Worm (Caenorhabditis elegans) whole organism, L1 larva: Measurements from ENCODE around the gene sqv-4.

Experiments used
- aly-2 ChIP-seq: fragments of 150-350 bp; optimal IDR thresholded peaks from 2 replicates; lab custom pipeline; 2014; ENCODE audit warnings: missing biosample characterization, missing genetic modification characterization
- efl-1 ChIP-seq, 4 experiments: fragments of 150-350 bp; optimal IDR thresholded peaks in 3 of 4; peaks in 1 of 4; 1 replicate in 1 of 4; 2 replicates in 3 of 4; lab custom pipeline; 2014; ENCODE audit warnings: missing biosample characterization in 2 of 4, missing genetic modification characterization in 2 of 4, missing genetic modification reagents in 2 of 4
- elt-2 ChIP-seq: sonication (generic microtip); optimal IDR thresholded peaks from 2 replicates; lab custom pipeline; 2016; ENCODE audit warnings: missing genetic modification characterization, mild to moderate bottlenecking, inconsistent platforms, missing compliant biosample characterization, missing genetic modification reagents
- lir-3 ChIP-seq: sonication (generic microtip); optimal IDR thresholded peaks from 2 replicates; lab custom pipeline; 2016; ENCODE audit warnings: mild to moderate bottlenecking, missing genetic modification characterization, moderate library complexity, missing compliant biosample characterization; ENCODE audit not compliant: poor library complexity
- nhr-76 ChIP-seq: sonication (generic microtip); optimal IDR thresholded peaks from 2 replicates; lab custom pipeline; 2017; ENCODE audit warnings: missing biosample characterization, missing genetic modification characterization
- nhr-84 ChIP-seq: sonication (generic microtip); optimal IDR thresholded peaks from 2 replicates; lab custom pipeline; 2017; ENCODE audit warnings: missing biosample characterization, missing genetic modification characterization
- rnt-1 ChIP-seq: sonication (generic microtip); optimal IDR thresholded peaks from 2 replicates; lab custom pipeline; 2016; ENCODE audit warnings: mild to moderate bottlenecking, missing genetic modification characterization, moderate library complexity, missing compliant biosample characterization
- snpc-4 ChIP-seq: fragments of 150-350 bp; optimal IDR thresholded peaks from 2 replicates; lab custom pipeline; 2014; ENCODE audit warnings: missing biosample characterization, missing genetic modification characterization
- sox-4 ChIP-seq: sonication (generic microtip); optimal IDR thresholded peaks from 2 replicates; lab custom pipeline; 2016; ENCODE audit warnings: missing genetic modification characterization, missing compliant biosample characterization
- tbx-2 ChIP-seq: sonication (generic microtip); optimal IDR thresholded peaks from 2 replicates; lab custom pipeline; 2016; ENCODE audit warnings: missing genetic modification characterization, missing compliant biosample characterization
- ztf-4 ChIP-seq: fragments of 150-350 bp; optimal IDR thresholded peaks from 2 replicates; lab custom pipeline; 2014; ENCODE audit warnings: missing biosample characterization, missing genetic modification characterization

DNA sequence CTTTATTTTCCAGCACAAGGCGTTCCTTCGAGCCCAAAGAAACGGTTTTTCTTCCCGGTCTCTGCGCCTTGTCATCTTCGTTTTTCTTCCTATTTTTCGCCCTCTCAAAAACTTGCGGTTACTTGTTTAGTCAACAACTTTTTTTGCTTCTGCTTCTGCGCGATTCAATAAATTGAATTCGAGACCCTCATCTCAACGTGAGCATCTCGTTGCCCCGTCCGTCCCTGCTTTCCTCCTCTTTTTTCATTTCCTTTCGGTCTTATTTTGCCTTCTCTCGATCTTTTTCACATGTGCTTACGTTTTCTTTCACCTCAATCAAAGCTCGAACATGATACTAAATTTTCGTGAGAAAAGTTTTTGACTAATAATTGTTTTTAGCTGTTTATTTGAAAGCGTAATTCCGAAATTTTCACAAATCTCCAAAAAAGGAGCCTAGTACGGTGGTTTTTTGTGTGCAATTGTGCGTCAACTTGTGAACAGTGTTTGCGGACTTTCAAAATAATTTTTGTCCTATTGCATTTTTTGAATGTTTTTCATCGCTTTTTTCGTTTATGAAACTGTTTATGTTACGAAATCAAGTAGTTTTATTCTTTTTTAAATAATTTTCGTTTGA is 18.8 kb upstream of the sqv-4 start:
- TF ChIP-seq elt-2: no peak
- no peak for TF ChIP-seq tbx-2 (tag; lab: Kevin White, UChicago)
- no peak for TF ChIP-seq aly-2 (tag; lab: Kevin White, UChicago)
- no peak for TF ChIP-seq snpc-4
- no peak for TF ChIP-seq sox-4 (tag; lab: Kevin White, UChicago)
- TF ChIP-seq lir-3: no peak
- no peak for TF ChIP-seq ztf-4
- no peak for TF ChIP-seq nhr-84 (tag; lab: Kevin White, UChicago)
- peak in 1 of 2 experiments; percentile 15 for TF ChIP-seq efl-1 (optimal IDR thresholded peaks at IDR 0.05; lab: Kevin White, UChicago)
- peak; percentile 10 to 92 for TF ChIP-seq efl-1 (GFP tag; optimal IDR thresholded peaks at IDR 0.05 in 1 of 2; lab: Kevin White, UChicago)
- TF ChIP-seq rnt-1 (tag; lab: Kevin White, UChicago): no peak
- no peak for TF ChIP-seq nhr-76 (tag; lab: Kevin White, UChicago)
